Fruit fly (Drosophila melanogaster) whole organism, embryonic: ENCODE data around the gene SdhC.
A peak's percentile ranks its signal among the peaks of the same experiment; 100 is the strongest.

Source experiments
- Bteb2 ChIP-seq: fragments of 200-800 bp; sonication (Bioruptor generic); optimal IDR thresholded peaks from 2 replicates; lab custom pipeline; 2016; ENCODE audit warnings: missing biosample characterization, missing genetic modification characterization
- CG11456 ChIP-seq: fragments of 200-800 bp; sonication (Bioruptor generic); IDR thresholded peaks from 3 replicates; pipeline ENCODE4 v1.3.6; 2022; ENCODE audit warnings: missing biosample characterization, missing genetic modification characterization
- CG11723 ChIP-seq: fragments of 200-800 bp; sonication (Bioruptor generic); optimal IDR thresholded peaks from 2 replicates; lab custom pipeline; 2017; ENCODE audit warnings: missing biosample characterization, mild to moderate bottlenecking, missing genetic modification characterization
- CG12299 ChIP-seq: fragments of 200-800 bp; sonication (Bioruptor generic); optimal IDR thresholded peaks from 2 replicates; lab custom pipeline; 2018; ENCODE audit warnings: missing biosample characterization, mild to moderate bottlenecking, missing genetic modification characterization
- CG13287 ChIP-seq: fragments of 200-800 bp; sonication (Bioruptor generic); IDR thresholded peaks from 2 replicates; pipeline ENCODE4 v1.3.6; 2022; ENCODE audit warnings: missing biosample characterization, missing genetic modification characterization; ENCODE audit not compliant: partially characterized antibody
- CG13424 ChIP-seq: fragments of 200-800 bp; sonication (Bioruptor generic); optimal IDR thresholded peaks from 2 replicates; lab custom pipeline; 2019; ENCODE audit warnings: missing biosample characterization, mild to moderate bottlenecking, missing genetic modification characterization, moderate library complexity
- CG13775 ChIP-seq: fragments of 200-800 bp; sonication (Bioruptor generic); optimal IDR thresholded peaks from 3 replicates; lab custom pipeline; 2017; ENCODE audit warnings: missing biosample characterization, mild to moderate bottlenecking, missing genetic modification characterization
- CG15073 ChIP-seq: fragments of 200-800 bp; sonication (Bioruptor generic); optimal IDR thresholded peaks from 2 replicates; lab custom pipeline; 2016; ENCODE audit warnings: missing biosample characterization, missing genetic modification characterization
- CG17361 ChIP-seq: fragments of 200-800 bp; sonication (Bioruptor generic); IDR thresholded peaks from 3 replicates; pipeline ENCODE4 v1.3.6; 2022; ENCODE audit warnings: missing biosample characterization, missing genetic modification characterization
- CG17802 ChIP-seq: fragments of 200-800 bp; sonication (Bioruptor generic); optimal IDR thresholded peaks from 2 replicates; lab custom pipeline; 2018; ENCODE audit warnings: missing biosample characterization, mild to moderate bottlenecking, missing genetic modification characterization, moderate library complexity
- CG18476 ChIP-seq: fragments of 200-800 bp; sonication (Bioruptor generic); optimal IDR thresholded peaks from 2 replicates; lab custom pipeline; 2016; ENCODE audit warnings: missing biosample characterization, mild to moderate bottlenecking, missing genetic modification characterization
- CG2120 ChIP-seq: fragments of 200-800 bp; sonication (Bioruptor generic); optimal IDR thresholded peaks from 3 replicates; lab custom pipeline; 2016; ENCODE audit warnings: missing biosample characterization, missing genetic modification characterization
- CG3065 ChIP-seq: fragments of 200-800 bp; sonication (Bioruptor generic); optimal IDR thresholded peaks from 2 replicates; lab custom pipeline; 2016; ENCODE audit warnings: missing biosample characterization, missing genetic modification characterization
- CG31224 ChIP-seq: fragments of 200-800 bp; sonication (Bioruptor generic); IDR thresholded peaks from 2 replicates; pipeline ENCODE4 v1.3.6; 2022; ENCODE audit warnings: missing biosample characterization, missing genetic modification characterization
- CG31388 ChIP-seq: fragments of 200-800 bp; sonication (Bioruptor generic); optimal IDR thresholded peaks from 2 replicates; lab custom pipeline; 2016; ENCODE audit warnings: missing biosample characterization, missing genetic modification characterization
- CG3407 ChIP-seq: fragments of 200-800 bp; sonication (Bioruptor generic); optimal IDR thresholded peaks from 2 replicates; lab custom pipeline; 2018; ENCODE audit warnings: missing biosample characterization, mild to moderate bottlenecking, missing genetic modification characterization
- CG3838 ChIP-seq: fragments of 200-800 bp; sonication (Bioruptor generic); optimal IDR thresholded peaks from 3 replicates; lab custom pipeline; 2016; ENCODE audit warnings: missing biosample characterization, missing genetic modification characterization
- CG42726 ChIP-seq: fragments of 200-800 bp; sonication (Bioruptor generic); IDR thresholded peaks from 2 replicates; pipeline ENCODE4 v1.3.6; 2022; ENCODE audit warnings: missing biosample characterization, missing genetic modification characterization; ENCODE audit not compliant: partially characterized antibody
- CG4617 ChIP-seq: fragments of 200-800 bp; sonication (Bioruptor generic); optimal IDR thresholded peaks from 3 replicates; lab custom pipeline; 2016; ENCODE audit warnings: missing biosample characterization, missing genetic modification characterization, borderline replicate concordance
- CG6254 ChIP-seq: fragments of 200-800 bp; sonication (Bioruptor generic); optimal IDR thresholded peaks from 3 replicates; lab custom pipeline; 2017; ENCODE audit warnings: mild to moderate bottlenecking, missing biosample characterization, missing genetic modification reagents, missing genetic modification characterization
- CG6654 ChIP-seq: fragments of 200-800 bp; sonication (Bioruptor generic); optimal IDR thresholded peaks from 2 replicates; lab custom pipeline; 2017; ENCODE audit warnings: missing biosample characterization, mild to moderate bottlenecking, missing genetic modification characterization
- CG7963 ChIP-seq: fragments of 200-800 bp; sonication (Bioruptor generic); IDR thresholded peaks from 3 replicates; pipeline ENCODE4 v1.3.6; 2022; ENCODE audit warnings: missing biosample characterization, missing genetic modification characterization; ENCODE audit not compliant: partially characterized antibody
- CG8290 ChIP-seq, 3 experiments: fragments of 200-800 bp; sonication (Bioruptor generic); optimal IDR thresholded peaks; 2 replicates each; lab custom pipeline; 2016 to 2019; ENCODE audit warnings: missing biosample characterization in 3 of 3, missing genetic modification characterization in 3 of 3, mild to moderate bottlenecking in 2 of 3, moderate library complexity in 1 of 3
- Chrac-16 ChIP-seq: fragments of 200-800 bp; sonication (Bioruptor generic); optimal IDR thresholded peaks from 3 replicates; lab custom pipeline; 2016; ENCODE audit warnings: missing biosample characterization, missing genetic modification characterization
- CrebB ChIP-seq: fragments of 200-800 bp; sonication (Bioruptor generic); optimal IDR thresholded peaks from 3 replicates; lab custom pipeline; 2018; ENCODE audit warnings: missing biosample characterization, mild to moderate bottlenecking, missing genetic modification characterization
- Dll ChIP-seq: fragments of 200-800 bp; sonication (Bioruptor generic); IDR thresholded peaks from 4 replicates; pipeline ENCODE4 v1.3.6; 2022; ENCODE audit warnings: missing biosample characterization, missing genetic modification characterization; ENCODE audit not compliant: partially characterized antibody
- Fer1 ChIP-seq: fragments of 200-800 bp; sonication (Bioruptor generic); optimal IDR thresholded peaks from 2 replicates; lab custom pipeline; 2017; ENCODE audit warnings: missing biosample characterization, mild to moderate bottlenecking, missing genetic modification characterization
- Hr39 ChIP-seq: fragments of >200 bp; optimal IDR thresholded peaks from 2 replicates; lab custom pipeline; 2017
- Jarid2 ChIP-seq: fragments of 200-800 bp; sonication (Bioruptor generic); optimal IDR thresholded peaks from 3 replicates; lab custom pipeline; 2017; ENCODE audit warnings: mild to moderate bottlenecking, missing biosample characterization, missing genetic modification reagents, missing genetic modification characterization
- Mad ChIP-seq: fragments of 200-800 bp; sonication (Bioruptor generic); optimal IDR thresholded peaks from 2 replicates; lab custom pipeline; 2016; ENCODE audit warnings: missing biosample characterization, missing genetic modification characterization
- Mrtf ChIP-seq: fragments of 200-800 bp; sonication (Bioruptor generic); IDR thresholded peaks from 3 replicates; pipeline ENCODE4 v1.3.6; 2022; ENCODE audit warnings: missing biosample characterization, missing genetic modification characterization
- Sin3A ChIP-seq: fragments of >200 bp; optimal IDR thresholded peaks from 2 replicates; lab custom pipeline; 2018
- abd-A ChIP-seq: fragments of 200-800 bp; sonication (Bioruptor generic); optimal IDR thresholded peaks from 3 replicates; lab custom pipeline; 2019; ENCODE audit warnings: missing biosample characterization, mild to moderate bottlenecking, missing genetic modification characterization, moderate library complexity
- ato ChIP-seq: fragments of 200-800 bp; sonication (Bioruptor generic); IDR thresholded peaks from 2 replicates; pipeline ENCODE4 v1.3.6; 2022; ENCODE audit warnings: missing biosample characterization, missing genetic modification characterization; ENCODE audit not compliant: partially characterized antibody
- bcd ChIP-seq: fragments of 200-800 bp; sonication (Bioruptor generic); optimal IDR thresholded peaks from 2 replicates; lab custom pipeline; 2017; ENCODE audit warnings: missing biosample characterization, mild to moderate bottlenecking, missing genetic modification characterization
- br ChIP-seq: fragments of >200 bp; optimal IDR thresholded peaks from 2 replicates; lab custom pipeline; 2017
- cad ChIP-seq: fragments of >200 bp; optimal IDR thresholded peaks from 2 replicates; lab custom pipeline; 2017; ENCODE audit warnings: missing biosample characterization, missing genetic modification characterization
- croc ChIP-seq: fragments of 200-800 bp; sonication (Bioruptor generic); conservative IDR thresholded peaks from 3 replicates; pipeline ENCODE4 v1.3.6; 2022; ENCODE audit warnings: missing biosample characterization, missing genetic modification characterization
- dm ChIP-seq: fragments of 200-800 bp; sonication (Bioruptor generic); optimal IDR thresholded peaks from 3 replicates; lab custom pipeline; 2016; ENCODE audit warnings: missing biosample characterization, missing genetic modification characterization
- dmrt11E ChIP-seq: fragments of 200-800 bp; sonication (Bioruptor generic); optimal IDR thresholded peaks from 3 replicates; lab custom pipeline; 2018; ENCODE audit warnings: missing biosample characterization, mild to moderate bottlenecking, missing genetic modification characterization, moderate library complexity
- dpn ChIP-seq, 2 experiments: fragments of 200-800 bp; sonication (Bioruptor generic); optimal IDR thresholded peaks; 3 replicates each; lab custom pipeline; 2016; ENCODE audit warnings: missing biosample characterization in 2 of 2, missing genetic modification characterization in 2 of 2
- dysf ChIP-seq: fragments of 200-800 bp; sonication (Bioruptor generic); IDR thresholded peaks from 3 replicates; pipeline ENCODE4 v1.3.6; 2022; ENCODE audit warnings: missing biosample characterization, missing genetic modification characterization
- ems ChIP-seq: fragments of 200-800 bp; sonication (Bioruptor generic); optimal IDR thresholded peaks from 3 replicates; lab custom pipeline; 2016; ENCODE audit warnings: missing biosample characterization, missing genetic modification characterization
- mirr ChIP-seq: fragments of 200-800 bp; sonication (Bioruptor generic); optimal IDR thresholded peaks from 3 replicates; lab custom pipeline; 2018; ENCODE audit warnings: missing biosample characterization, mild to moderate bottlenecking, missing genetic modification characterization
- tin ChIP-seq: fragments of 200-800 bp; sonication (Bioruptor generic); optimal IDR thresholded peaks from 3 replicates; lab custom pipeline; 2016; ENCODE audit warnings: missing biosample characterization, missing genetic modification characterization
- toy ChIP-seq: fragments of 200-800 bp; sonication (Bioruptor generic); IDR thresholded peaks from 2 replicates; pipeline ENCODE4 v1.3.6; 2022; ENCODE audit warnings: missing biosample characterization, missing genetic modification characterization
- twi ChIP-seq: fragments of 200-800 bp; optimal IDR thresholded peaks from 2 replicates; lab custom pipeline; 2019; ENCODE audit warnings: missing biosample characterization, mild to moderate bottlenecking, missing genetic modification characterization, moderate library complexity
- unc-4 ChIP-seq: fragments of 200-800 bp; sonication (Bioruptor generic); IDR thresholded peaks from 2 replicates; pipeline ENCODE4 v1.3.6; 2022; ENCODE audit warnings: missing biosample characterization, missing genetic modification characterization; ENCODE audit not compliant: partially characterized antibody
- vnd ChIP-seq: fragments of 200-800 bp; sonication (Bioruptor generic); IDR thresholded peaks from 3 replicates; pipeline ENCODE4 v1.3.6; 2022; ENCODE audit warnings: missing biosample characterization, missing genetic modification characterization; ENCODE audit not compliant: partially characterized antibody
- wek ChIP-seq: fragments of 200-800 bp; sonication (Bioruptor generic); optimal IDR thresholded peaks from 3 replicates; lab custom pipeline; 2018; ENCODE audit warnings: missing biosample characterization, mild to moderate bottlenecking, missing genetic modification characterization, moderate library complexity

SdhC gene

DNA sequence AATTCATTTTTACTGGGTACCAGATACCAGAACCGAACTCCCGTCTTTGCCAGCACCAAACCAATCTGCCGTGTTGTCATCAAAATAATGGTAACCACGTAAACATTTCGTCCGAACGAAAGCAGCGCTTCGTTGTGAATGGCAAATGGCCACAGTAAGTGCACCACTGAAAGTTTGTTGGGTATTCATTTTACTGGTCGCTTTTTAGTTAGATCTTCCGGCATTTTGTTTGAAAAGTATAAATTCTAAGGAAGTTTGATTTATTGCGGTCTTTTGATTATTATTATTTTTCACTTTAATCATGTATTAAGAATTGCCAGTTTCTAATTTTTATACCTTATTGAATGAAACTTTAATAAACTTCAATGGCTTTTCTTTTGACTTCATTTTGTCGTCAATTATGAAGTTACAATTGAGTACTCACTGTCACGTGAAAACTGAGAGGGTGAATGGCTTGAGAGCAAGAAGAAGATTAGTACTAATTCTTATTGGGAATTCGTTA, 4.9 kb upstream of the SdhC start, which contains the start of gene ZnT86D (continued):
- peak; percentile 50 for TF ChIP-seq Bteb2 (GFP tag; lab: Kevin White, UChicago)
- TF ChIP-seq dysf (GFP tag; lab: Robert Waterston, UW), result peak; percentile 63; the same call in 2 of the 3 replicates
- TF ChIP-seq mirr, result peak; percentile 10
- no peak for TF ChIP-seq CG6654 (GFP tag; lab: Kevin White, UChicago)
- TF ChIP-seq br (lab: Kevin White, UChicago), result no peak
- TF ChIP-seq CG2120, result peak; percentile 88
- TF ChIP-seq Dll, result no peak
- no peak for TF ChIP-seq CG17802 (tag; lab: Kevin White, UChicago)
- TF ChIP-seq Hr39, result no peak
- TF ChIP-seq CG3065 (GFP tag; lab: Kevin White, UChicago), result no peak
- TF ChIP-seq cad (GFP tag; lab: Kevin White, UChicago), result no peak
- TF ChIP-seq CG12299 (tag; lab: Kevin White, UChicago), result peak; percentile 36
- peak; percentile 68 for TF ChIP-seq bcd (GFP tag; lab: Kevin White, UChicago)
- peak; percentile 28 for TF ChIP-seq Sin3A
- no peak for TF ChIP-seq CG11723 (GFP tag; lab: Kevin White, UChicago)
- peak; percentile 60; the same call in 2 of the 3 replicates for TF ChIP-seq Mrtf
- no peak for TF ChIP-seq CG11456 (GFP tag; lab: Robert Waterston, UW)
- no peak for TF ChIP-seq CG31388 (GFP tag; lab: Kevin White, UChicago)
- TF ChIP-seq CG31224 (GFP tag; lab: Robert Waterston, UW), result no peak
- TF ChIP-seq dpn (GFP tag; optimal IDR thresholded peaks at IDR 0.05; lab: Kevin White, UChicago), result peak; percentile 44 to 47
- peak; percentile 42 for TF ChIP-seq Mad (GFP tag; lab: Kevin White, UChicago)
- TF ChIP-seq CG17361 (GFP tag; lab: Robert Waterston, UW), result peak; percentile 84
- TF ChIP-seq CG8290 (GFP tag; optimal IDR thresholded peaks at IDR 0.05; lab: Kevin White, UChicago), result peak; percentile 24
- TF ChIP-seq CG8290 (tag; optimal IDR thresholded peaks at IDR 0.05; lab: Kevin White, UChicago), result peak in 1 of 2 experiments; percentile 69
- peak; percentile 12 for TF ChIP-seq dmrt11E
- TF ChIP-seq toy (GFP tag; lab: Robert Waterston, UW), result no peak
- TF ChIP-seq CG6254 (GFP tag; lab: Kevin White, UChicago), result peak; percentile 5
- TF ChIP-seq CG3838 (GFP tag; lab: Kevin White, UChicago), result peak; percentile 26
- TF ChIP-seq Fer1 (GFP tag; lab: Kevin White, UChicago), result peak; percentile 67
- TF ChIP-seq CrebB (tag; lab: Kevin White, UChicago), result peak; percentile 69
- TF ChIP-seq CG42726 (GFP tag; lab: Robert Waterston, UW), result no peak
- no peak for TF ChIP-seq ato
- peak; percentile 29 for TF ChIP-seq twi (tag; lab: Kevin White, UChicago)
- TF ChIP-seq Jarid2 (GFP tag; lab: Kevin White, UChicago), result no peak
- TF ChIP-seq ems (GFP tag; lab: Kevin White, UChicago), result peak; percentile 51
- no peak for TF ChIP-seq CG3407 (GFP tag; lab: Kevin White, UChicago)
- peak; percentile 51 for TF ChIP-seq CG18476
- 0 out of 3 replicates have a peak, but pooled peaks have one; percentile 33 for TF ChIP-seq croc (GFP tag; lab: Robert Waterston, UW)
- no peak for TF ChIP-seq wek
- TF ChIP-seq Chrac-16 (GFP tag; lab: Kevin White, UChicago), result peak; percentile 33
- TF ChIP-seq unc-4 (GFP tag; lab: Robert Waterston, UW), result peak; percentile 43; the same call in 1 of the 2 replicates
- TF ChIP-seq CG15073, result no peak
- no peak for TF ChIP-seq abd-A (tag; lab: Kevin White, UChicago)
- TF ChIP-seq CG7963, result no peak
- peak; percentile 68 for TF ChIP-seq CG13775 (GFP tag; lab: Kevin White, UChicago)
- peak; percentile 51 for TF ChIP-seq tin
- TF ChIP-seq CG13424 (tag; lab: Kevin White, UChicago), result peak; percentile 79
- no peak for TF ChIP-seq CG13287 (GFP tag; lab: Robert Waterston, UW)
- peak; percentile 21 for TF ChIP-seq dm (GFP tag; lab: Kevin White, UChicago)
- TF ChIP-seq CG4617 (GFP tag; lab: Kevin White, UChicago), result no peak
- TF ChIP-seq vnd (GFP tag; lab: Robert Waterston, UW), result no peak
